Worm (Caenorhabditis elegans) whole organism, mixed stage, embryonic: ENCODE measurements around the gene clec-214.

Source experiments
- bed-3 ChIP-seq: fragments of 200-800 bp; sonication (Bioruptor generic); optimal IDR thresholded peaks from 3 replicates; lab custom pipeline; 2018; ENCODE audit warnings: mild to moderate bottlenecking, missing genetic modification characterization, moderate library complexity, missing compliant biosample characterization
- blmp-1 ChIP-seq: fragments of 150-350 bp; optimal IDR thresholded peaks from 2 replicates; lab custom pipeline; 2014; ENCODE audit warnings: missing biosample characterization, missing genetic modification characterization
- ceh-39 ChIP-seq: fragments of 150-350 bp; optimal IDR thresholded peaks from 2 replicates; lab custom pipeline; 2014; ENCODE audit warnings: missing biosample characterization, missing genetic modification characterization
- ceh-43 ChIP-seq: fragments of 200-800 bp; sonication (Bioruptor generic); optimal IDR thresholded peaks from 2 replicates; lab custom pipeline; 2018; ENCODE audit warnings: mild to moderate bottlenecking, missing genetic modification characterization, moderate library complexity, missing compliant biosample characterization
- ceh-83 ChIP-seq: fragments of 200-800 bp; sonication (Bioruptor generic); optimal IDR thresholded peaks from 2 replicates; lab custom pipeline; 2018; ENCODE audit warnings: mild to moderate bottlenecking, missing genetic modification characterization, missing compliant biosample characterization
- ces-1 ChIP-seq: fragments of 150-350 bp; optimal IDR thresholded peaks from 2 replicates; lab custom pipeline; 2014; ENCODE audit warnings: missing biosample characterization, missing genetic modification reagents, missing genetic modification characterization
- cnd-1 ChIP-seq: fragments of 200-800 bp; sonication (Bioruptor generic); optimal IDR thresholded peaks from 2 replicates; lab custom pipeline; 2018; ENCODE audit warnings: mild to moderate bottlenecking, missing genetic modification characterization, missing compliant biosample characterization
- drap-1 ChIP-seq: fragments of 200-800 bp; sonication (Bioruptor generic); optimal IDR thresholded peaks from 3 replicates; lab custom pipeline; 2018; ENCODE audit warnings: mild to moderate bottlenecking, missing genetic modification characterization, missing compliant biosample characterization
- elt-1 ChIP-seq: sonication (generic microtip); optimal IDR thresholded peaks from 2 replicates; lab custom pipeline; 2017; ENCODE audit warnings: missing genetic modification characterization, mild to moderate bottlenecking, missing compliant biosample characterization, antibody characterized with exemption, moderate library complexity, borderline replicate concordance; ENCODE audit not compliant: insufficient read depth
- flh-1 ChIP-seq: fragments of 200-800 bp; sonication (Bioruptor generic); optimal IDR thresholded peaks from 2 replicates; lab custom pipeline; 2018; ENCODE audit warnings: mild to moderate bottlenecking, missing genetic modification characterization, moderate library complexity, missing compliant biosample characterization
- ham-2 ChIP-seq: fragments of 200-800 bp; sonication (Bioruptor generic); optimal IDR thresholded peaks from 2 replicates; lab custom pipeline; 2018; ENCODE audit warnings: mild to moderate bottlenecking, missing genetic modification characterization, missing compliant biosample characterization
- hlh-1 ChIP-seq: fragments of 150-350 bp; optimal IDR thresholded peaks from 2 replicates; lab custom pipeline; 2014; ENCODE audit warnings: missing biosample characterization, missing genetic modification reagents, missing genetic modification characterization
- lin-13 ChIP-seq: fragments of 150-350 bp; optimal IDR thresholded peaks from 2 replicates; lab custom pipeline; 2014; ENCODE audit warnings: missing biosample characterization, missing genetic modification characterization
- lin-32 ChIP-seq: fragments of 200-800 bp; sonication (Bioruptor generic); optimal IDR thresholded peaks from 2 replicates; lab custom pipeline; 2018; ENCODE audit warnings: mild to moderate bottlenecking, missing genetic modification characterization, missing compliant biosample characterization
- lsy-2 ChIP-seq: fragments of 150-350 bp; optimal IDR thresholded peaks from 2 replicates; lab custom pipeline; 2014; ENCODE audit warnings: missing biosample characterization, missing genetic modification characterization
- mab-5 ChIP-seq: fragments of 150-350 bp; optimal IDR thresholded peaks from 2 replicates; lab custom pipeline; 2014; ENCODE audit warnings: missing biosample characterization, missing genetic modification characterization
- mep-1 ChIP-seq: fragments of 150-350 bp; optimal IDR thresholded peaks from 2 replicates; lab custom pipeline; 2017; ENCODE audit warnings: missing biosample characterization, missing genetic modification reagents, missing genetic modification characterization, inconsistent platforms
- mls-2 ChIP-seq: sonication (generic microtip); optimal IDR thresholded peaks from 2 replicates; lab custom pipeline; 2016; ENCODE audit warnings: mild to moderate bottlenecking, missing genetic modification characterization, moderate library complexity, missing compliant biosample characterization
- nhr-12 ChIP-seq: fragments of 150-350 bp; optimal IDR thresholded peaks from 2 replicates; lab custom pipeline; 2014; ENCODE audit warnings: missing biosample characterization, missing genetic modification characterization
- nhr-2 ChIP-seq: fragments of 150-350 bp; optimal IDR thresholded peaks from 2 replicates; lab custom pipeline; 2014; ENCODE audit warnings: missing biosample characterization, missing genetic modification characterization
- nhr-237 ChIP-seq: fragments of 150-350 bp; optimal IDR thresholded peaks from 2 replicates; lab custom pipeline; 2014; ENCODE audit warnings: missing biosample characterization, missing genetic modification characterization
- nhr-28 ChIP-seq: fragments of 150-350 bp; optimal IDR thresholded peaks from 2 replicates; lab custom pipeline; 2014; ENCODE audit warnings: missing biosample characterization, missing genetic modification characterization
- nhr-76 ChIP-seq: sonication (generic microtip); optimal IDR thresholded peaks from 2 replicates; lab custom pipeline; 2017; ENCODE audit warnings: missing biosample characterization, missing genetic modification characterization
- pha-4 ChIP-seq: fragments of 150-350 bp; optimal IDR thresholded peaks from 2 replicates; lab custom pipeline; 2018; ENCODE audit warnings: missing biosample characterization, missing genetic modification reagents, missing genetic modification characterization
- sem-2 ChIP-seq: fragments of 200-800 bp; sonication (Bioruptor generic); optimal IDR thresholded peaks from 2 replicates; lab custom pipeline; 2018; ENCODE audit warnings: mild to moderate bottlenecking, missing genetic modification characterization, missing compliant biosample characterization
- snpc-4 ChIP-seq: fragments of 150-350 bp; optimal IDR thresholded peaks from 2 replicates; lab custom pipeline; 2014; ENCODE audit warnings: missing biosample characterization, missing genetic modification characterization
- sptf-1 ChIP-seq: sonication (generic microtip); optimal IDR thresholded peaks from 2 replicates; lab custom pipeline; 2017; ENCODE audit warnings: mild to moderate bottlenecking, missing genetic modification characterization, moderate library complexity, missing compliant biosample characterization
- tbx-8 ChIP-seq: fragments of 200-800 bp; sonication (Bioruptor generic); optimal IDR thresholded peaks from 2 replicates; lab custom pipeline; 2018; ENCODE audit warnings: mild to moderate bottlenecking, missing genetic modification characterization, moderate library complexity, missing compliant biosample characterization
- unc-120 ChIP-seq: sonication (generic microtip); optimal IDR thresholded peaks from 2 replicates; lab custom pipeline; 2017; ENCODE audit warnings: missing genetic modification characterization, missing compliant biosample characterization; ENCODE audit not compliant: poor library complexity, severe bottlenecking
- unc-39 ChIP-seq: fragments of 150-350 bp; optimal IDR thresholded peaks from 2 replicates; lab custom pipeline; 2014; ENCODE audit warnings: missing biosample characterization, missing genetic modification characterization
- zip-8 ChIP-seq: fragments of 150-350 bp; optimal IDR thresholded peaks from 2 replicates; lab custom pipeline; 2014; ENCODE audit warnings: missing biosample characterization, missing genetic modification characterization
- ztf-11 ChIP-seq: fragments of 150-350 bp; optimal IDR thresholded peaks from 2 replicates; lab custom pipeline; 2014; ENCODE audit warnings: missing biosample characterization, missing genetic modification characterization

Gene clec-214

DNA sequence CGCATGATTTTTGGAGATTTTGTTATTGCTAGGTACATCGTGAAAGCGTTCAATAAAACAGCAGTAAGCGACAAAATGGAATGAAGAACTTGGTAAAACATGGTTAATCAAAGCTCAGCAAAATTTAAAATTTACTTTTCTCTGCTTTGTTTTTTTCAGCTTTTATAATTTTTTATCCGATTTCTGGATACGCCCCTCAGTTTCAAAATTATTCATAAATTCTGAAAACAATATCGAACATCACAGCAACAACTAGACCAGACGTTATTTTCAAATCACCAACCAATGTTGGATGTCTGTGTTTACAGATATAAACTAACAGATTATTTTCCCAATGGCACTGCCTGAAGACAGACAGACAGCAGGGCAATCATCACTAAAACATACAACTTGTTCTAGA lies 24.5 kb downstream of the clec-214 start, which contains the start of gene srd-31:
Gene srd-31 (minus strand): TSS at position 101 of the 400 bp plus-strand sequence.
- no peak for TF ChIP-seq nhr-28 (tag; lab: Kevin White, UChicago)
- no peak for TF ChIP-seq ztf-11
- TF ChIP-seq mep-1 (tag; lab: Kevin White, UChicago) = no peak
- no peak for TF ChIP-seq ceh-43
- no peak for TF ChIP-seq nhr-2 (tag; lab: Kevin White, UChicago)
- no peak for TF ChIP-seq elt-1 (tag; lab: Kevin White, UChicago)
- TF ChIP-seq ham-2 (GFP tag; lab: Kevin White, UChicago) = no peak
- no peak for TF ChIP-seq mls-2 (tag; lab: Kevin White, UChicago)
- no peak for TF ChIP-seq snpc-4 (tag; lab: Kevin White, UChicago)
- no peak for TF ChIP-seq lin-32
- TF ChIP-seq nhr-237 = no peak

DNA sequence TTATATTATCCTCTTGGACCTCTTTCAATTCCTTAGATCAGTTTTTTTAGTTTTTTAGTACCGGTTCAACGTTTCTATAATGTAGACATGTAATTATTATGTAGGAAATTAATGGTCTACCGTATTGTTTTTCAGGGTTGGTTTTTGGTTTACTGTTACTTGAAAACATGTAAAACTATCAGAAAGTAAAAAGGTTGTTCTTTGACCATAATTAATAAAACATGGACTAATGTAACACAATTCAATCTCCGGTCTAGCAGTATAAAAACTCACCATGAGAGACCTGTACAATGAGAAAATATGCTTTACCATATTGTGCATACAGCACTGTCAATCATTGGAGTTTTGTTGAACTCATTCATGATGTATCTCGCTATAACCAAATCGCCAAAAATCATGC lies 25.3 kb downstream of the clec-214 start, which contains the start of gene srd-29:
Gene srd-29 (plus strand): TSS at position 301 of the 400 bp plus-strand sequence.
- TF ChIP-seq pha-4 (tag; lab: Kevin White, UChicago) = no peak
- TF ChIP-seq ceh-43 = no peak
- TF ChIP-seq ham-2 (GFP tag; lab: Kevin White, UChicago) = no peak

ce11 chrV:7637801-7638200 lies 27.6 kb downstream of the clec-214 start, which contains the start of gene clec-45:
TSS of gene clec-45 (plus strand) at chrV:7638101.
- TF ChIP-seq blmp-1 (tag; lab: Kevin White, UChicago) (no peak), nhr-76 (tag; lab: Kevin White, UChicago) (no peak), mab-5 (no peak), pha-4 (tag; lab: Kevin White, UChicago) (no peak), hlh-1 (tag; lab: Kevin White, UChicago) (no peak), bed-3 (GFP tag; lab: Kevin White, UChicago) (no peak), ceh-83 (GFP tag; lab: Kevin White, UChicago) (no peak), unc-120 (no peak), nhr-237 (no peak), tbx-8 (no peak)

DNA sequence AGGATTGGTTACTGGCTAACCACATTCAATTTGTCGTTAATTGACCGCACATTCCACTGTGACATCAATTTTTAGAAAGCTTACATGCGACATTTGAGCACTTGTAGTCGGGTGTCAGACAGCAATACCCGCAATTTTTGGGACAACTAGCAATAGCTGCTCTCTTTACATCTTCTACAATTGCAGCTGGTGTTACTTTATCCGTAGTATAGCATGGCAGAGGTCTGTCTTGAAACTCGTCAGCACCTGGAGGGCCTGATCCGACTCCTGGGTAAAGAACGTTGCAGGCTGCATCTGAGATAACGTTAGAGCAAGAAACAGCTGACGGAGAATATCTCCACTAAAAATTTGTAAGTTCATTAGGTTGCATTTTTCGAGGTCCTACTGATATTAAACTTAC lies 29.2 kb downstream of the clec-214 start:
- TF ChIP-seq ceh-39 = no peak
- no peak for TF ChIP-seq ceh-43
- TF ChIP-seq hlh-1 (tag; lab: Kevin White, UChicago) = no peak
- no peak for TF ChIP-seq snpc-4 (tag; lab: Kevin White, UChicago)
- no peak for TF ChIP-seq mab-5
- TF ChIP-seq ceh-83 (GFP tag; lab: Kevin White, UChicago) = no peak
- TF ChIP-seq mls-2 (tag; lab: Kevin White, UChicago) = no peak
- TF ChIP-seq cnd-1 = no peak
- TF ChIP-seq mep-1 (tag; lab: Kevin White, UChicago) = no peak
- no peak for TF ChIP-seq sptf-1 (tag; lab: Kevin White, UChicago)
- no peak for TF ChIP-seq ces-1 (GFP tag; lab: Kevin White, UChicago)
- TF ChIP-seq drap-1 (GFP tag; lab: Kevin White, UChicago) = no peak
- TF ChIP-seq ztf-11 = no peak
- TF ChIP-seq unc-39 = no peak
- no peak for TF ChIP-seq nhr-237
- no peak for TF ChIP-seq pha-4 (tag; lab: Kevin White, UChicago)
- no peak for TF ChIP-seq nhr-12 (tag; lab: Kevin White, UChicago)
- TF ChIP-seq blmp-1 (tag; lab: Kevin White, UChicago) = no peak
- no peak for TF ChIP-seq lsy-2

DNA sequence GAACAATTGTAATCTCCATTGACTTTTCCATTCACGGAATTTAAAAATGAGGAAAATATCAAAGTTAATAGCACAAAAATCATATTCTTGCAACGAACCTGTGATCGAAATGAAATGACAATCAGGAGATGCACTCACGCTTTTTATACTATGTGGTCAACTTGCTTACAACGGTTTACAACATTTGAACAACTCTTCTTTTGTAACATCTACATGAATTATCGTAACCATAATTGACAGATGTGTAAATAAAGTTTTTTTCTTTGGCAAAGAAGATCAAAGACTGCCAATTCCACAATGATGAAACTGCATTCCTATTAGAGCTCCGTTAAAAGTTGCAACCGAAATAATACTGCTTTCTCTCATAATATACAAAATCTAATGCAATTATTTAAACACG lies 29.6 kb downstream of the clec-214 start, which contains the start of gene F07C4.10:
Gene F07C4.10 (minus strand): TSS at position 101 of the 400 bp plus-strand sequence.
- no peak for TF ChIP-seq blmp-1 (tag; lab: Kevin White, UChicago)
- no peak for TF ChIP-seq nhr-12 (tag; lab: Kevin White, UChicago)
- no peak for TF ChIP-seq lin-32
- no peak for TF ChIP-seq lsy-2
- no peak for TF ChIP-seq mls-2 (tag; lab: Kevin White, UChicago)
- no peak for TF ChIP-seq unc-39
- no peak for TF ChIP-seq elt-1 (tag; lab: Kevin White, UChicago)
- no peak for TF ChIP-seq ceh-43
- TF ChIP-seq ham-2 (GFP tag; lab: Kevin White, UChicago) = no peak
- TF ChIP-seq zip-8 = no peak
- TF ChIP-seq lin-13 = no peak
- TF ChIP-seq ces-1 (GFP tag; lab: Kevin White, UChicago) = no peak

ce11 chrV:7641718-7642117 lies 31.5 kb downstream of the clec-214 start:
- TF ChIP-seq sptf-1 (tag; lab: Kevin White, UChicago) (no peak), mep-1 (tag; lab: Kevin White, UChicago) (no peak), unc-39 (no peak), lin-13 (no peak), snpc-4 (tag; lab: Kevin White, UChicago) (no peak), flh-1 (GFP tag; lab: Kevin White, UChicago) (no peak), zip-8 (no peak), unc-120 (no peak), nhr-237 (no peak), ham-2 (GFP tag; lab: Kevin White, UChicago) (no peak), sem-2 (GFP tag; lab: Kevin White, UChicago) (no peak), blmp-1 (tag; lab: Kevin White, UChicago) (no peak)
